Fruit fly (Drosophila melanogaster): ENCODE results near the gene CG33689.

The CG33689 gene

dm6 chr3L:16193851-16194709, 5.9 kb upstream of the CG33689 start (continued):
- TF ChIP-seq ash1 (GFP tag; optimal IDR thresholded peaks at IDR 0.05) (no peak), CG4360 (GFP tag; IDR thresholded peaks at IDR 0.05) (no peak), Gsc (GFP tag; IDR thresholded peaks at IDR 0.05) (no peak)

dm6 chr3L:16195476-16195958, 4.5 kb upstream of the CG33689 start:
- TF ChIP-seq zfh1 (GFP tag; IDR thresholded peaks at IDR 0.05) (0 out of 3 replicates have a peak, but pooled peaks have one; percentile 30), CG4730 (GFP tag; IDR thresholded peaks at IDR 0.05) (no peak), CG16815 (GFP tag; optimal IDR thresholded peaks at IDR 0.05) (no peak), stc (GFP tag; IDR thresholded peaks at IDR 0.05) (no peak), Kr (GFP tag; optimal IDR thresholded peaks at IDR 0.05) (no peak), Fer1 (GFP tag; optimal IDR thresholded peaks at IDR 0.05) (no peak), nom (GFP tag; optimal IDR thresholded peaks at IDR 0.05) (peak; percentile 75), corto (GFP tag; optimal IDR thresholded peaks at IDR 0.05) (peak; percentile 60), btn (GFP tag; optimal IDR thresholded peaks at IDR 0.05) (no peak), MESR4 (GFP tag; optimal IDR thresholded peaks at IDR 0.05) (no peak), bsh (GFP tag; optimal IDR thresholded peaks at IDR 0.05) (peak in 1 of 2 experiments; percentile 20), ato (GFP tag; IDR thresholded peaks at IDR 0.05; ENCODE audit: partially characterized antibody) (no peak), CG2712 (tag; optimal IDR thresholded peaks at IDR 0.05) (no peak), CG10366 (GFP tag; IDR thresholded peaks at IDR 0.05) (no peak), dmrt99B (tag; optimal IDR thresholded peaks at IDR 0.05) (no peak), CG11247 (GFP tag; IDR thresholded peaks at IDR 0.05) (no peak), lbe (GFP tag; optimal IDR thresholded peaks at IDR 0.05) (peak; percentile 81), danr (GFP tag; IDR thresholded peaks at IDR 0.05) (no peak)

dm6 chr3L:16196588-16197183, 3.3 kb upstream of the CG33689 start:
- TF ChIP-seq sug (tag; optimal IDR thresholded peaks at IDR 0.05), result no peak
- TF ChIP-seq Hsf (GFP tag; optimal IDR thresholded peaks at IDR 0.05), result no peak
- no peak for TF ChIP-seq Rfx (GFP tag; IDR thresholded peaks at IDR 0.05)
- no peak for TF ChIP-seq sima (GFP tag; optimal IDR thresholded peaks at IDR 0.05)
- TF ChIP-seq CG34376 (GFP tag; optimal IDR thresholded peaks at IDR 0.05), result no peak
- TF ChIP-seq nom (GFP tag; optimal IDR thresholded peaks at IDR 0.05), result peak; percentile 38
- TF ChIP-seq trh (GFP tag; optimal IDR thresholded peaks at IDR 0.05), result no peak
- no peak for TF ChIP-seq CG10321 (GFP tag; IDR thresholded peaks at IDR 0.05)
- TF ChIP-seq al (GFP tag; IDR thresholded peaks at IDR 0.05), result 0 out of 2 replicates have a peak, but pooled peaks have one; percentile 13
- TF ChIP-seq CG3163 (GFP tag; optimal IDR thresholded peaks at IDR 0.05), result no peak
- TF ChIP-seq twi (tag; optimal IDR thresholded peaks at IDR 0.05), result no peak
- no peak for TF ChIP-seq dmrt11E (tag; optimal IDR thresholded peaks at IDR 0.05)
- no peak for TF ChIP-seq Dref (GFP tag; IDR thresholded peaks at IDR 0.05)
- TF ChIP-seq MBD-R2 (GFP tag; IDR thresholded peaks at IDR 0.05), result no peak
- no peak for TF ChIP-seq p53 (GFP tag; optimal IDR thresholded peaks at IDR 0.05)
